Worm (Caenorhabditis elegans): ENCODE measurements around the gene drn-1.

DNA sequence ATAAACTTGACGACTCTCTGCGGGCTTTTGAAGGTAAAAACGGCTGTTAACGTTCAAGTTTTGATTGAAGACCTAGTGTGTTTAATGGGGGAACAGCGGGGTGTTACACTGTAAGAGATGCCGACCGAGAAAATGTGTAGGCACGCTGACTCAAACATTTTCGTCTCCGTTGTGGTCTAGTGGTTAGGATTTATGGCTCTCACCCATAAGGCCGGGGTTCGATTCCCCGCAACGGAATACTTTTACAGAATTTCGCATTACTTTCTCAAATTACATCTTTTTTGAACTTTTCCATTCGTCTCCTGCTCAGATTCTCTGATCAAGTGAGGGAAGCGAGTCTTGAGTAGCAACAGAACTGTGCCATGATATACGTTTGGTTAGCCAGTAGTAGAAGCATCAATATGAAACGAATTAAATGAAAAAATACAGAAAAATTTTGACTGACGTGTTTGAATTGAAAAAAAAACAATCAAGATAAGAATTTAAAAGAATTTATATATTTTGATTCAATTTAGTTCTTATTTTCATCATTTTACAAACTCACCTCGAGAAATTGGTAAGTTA, 21.7 kb upstream of the drn-1 start, which contains the start of gene ZK622.1:
- TF ChIP-seq fos-1 (tag; optimal IDR thresholded peaks at IDR 0.05) = peak; percentile 29
- peak; percentile 3 for TF ChIP-seq nhr-21 (tag; optimal IDR thresholded peaks at IDR 0.05)
- no peak for TF ChIP-seq nhr-237 (tag; optimal IDR thresholded peaks at IDR 0.05)
- TF ChIP-seq nhr-12 (tag; optimal IDR thresholded peaks at IDR 0.05) = no peak
- TF ChIP-seq ztf-11 (tag; optimal IDR thresholded peaks at IDR 0.05) = no peak
- TF ChIP-seq ZK546.5 (tag; optimal IDR thresholded peaks at IDR 0.05) = no peak
- TF ChIP-seq lin-11 (tag; optimal IDR thresholded peaks at IDR 0.05) = no peak
- TF ChIP-seq mdl-1 (tag; optimal IDR thresholded peaks at IDR 0.05) = no peak
- TF ChIP-seq nhr-11 (tag; optimal IDR thresholded peaks at IDR 0.05) = no peak
